Fruit fly (Drosophila melanogaster) whole organism, embryonic: Measurements from ENCODE around the gene CheB38b.

Experiments used
- CG10654 ChIP-seq: fragments of 200-800 bp; sonication (Bioruptor generic); optimal IDR thresholded peaks from 2 replicates; lab custom pipeline; 2016; ENCODE audit warnings: missing biosample characterization, missing genetic modification characterization
- CG11456 ChIP-seq: fragments of 200-800 bp; sonication (Bioruptor generic); IDR thresholded peaks from 3 replicates; pipeline ENCODE4 v1.3.6; 2022; ENCODE audit warnings: missing biosample characterization, missing genetic modification characterization
- CG12155 ChIP-seq: fragments of 200-800 bp; sonication (Bioruptor generic); optimal IDR thresholded peaks from 3 replicates; lab custom pipeline; 2016; ENCODE audit warnings: missing biosample characterization, missing genetic modification characterization
- CG12236 ChIP-seq: fragments of 200-800 bp; sonication (Bioruptor generic); optimal IDR thresholded peaks from 2 replicates; lab custom pipeline; 2016; ENCODE audit warnings: missing biosample characterization, missing genetic modification characterization
- CG16813 ChIP-seq: fragments of 200-800 bp; sonication (Bioruptor generic); IDR thresholded peaks from 3 replicates; pipeline ENCODE4 v1.3.6; 2022; ENCODE audit warnings: missing biosample characterization, missing genetic modification characterization; ENCODE audit not compliant: partially characterized antibody
- CG1832 ChIP-seq: fragments of 200-800 bp; sonication (Bioruptor generic); optimal IDR thresholded peaks from 2 replicates; lab custom pipeline; 2017; ENCODE audit warnings: missing biosample characterization, mild to moderate bottlenecking, missing genetic modification characterization, inconsistent platforms
- CG2129 ChIP-seq: fragments of 200-800 bp; sonication (Bioruptor generic); IDR thresholded peaks from 2 replicates; pipeline ENCODE4 v1.3.6; 2022; ENCODE audit warnings: missing biosample characterization, missing genetic modification characterization; ENCODE audit not compliant: partially characterized antibody
- CG31224 ChIP-seq: fragments of 200-800 bp; sonication (Bioruptor generic); IDR thresholded peaks from 2 replicates; pipeline ENCODE4 v1.3.6; 2022; ENCODE audit warnings: missing biosample characterization, missing genetic modification characterization
- CG32532 ChIP-seq: fragments of 200-800 bp; sonication (Bioruptor generic); IDR thresholded peaks from 2 replicates; pipeline ENCODE4 v1.3.6; 2022; ENCODE audit warnings: missing biosample characterization, missing genetic modification characterization
- CG4424 ChIP-seq: fragments of 200-800 bp; sonication (Bioruptor generic); optimal IDR thresholded peaks from 3 replicates; lab custom pipeline; 2016; ENCODE audit warnings: missing biosample characterization, missing genetic modification characterization
- CG4820 ChIP-seq: fragments of 200-800 bp; sonication (Bioruptor generic); optimal IDR thresholded peaks from 3 replicates; lab custom pipeline; 2016; ENCODE audit warnings: missing biosample characterization, missing genetic modification characterization
- CG6854 ChIP-seq: fragments of 200-800 bp; sonication (Bioruptor generic); optimal IDR thresholded peaks from 3 replicates; lab custom pipeline; 2017; ENCODE audit warnings: missing biosample characterization, mild to moderate bottlenecking, missing genetic modification characterization
- CG8290 ChIP-seq, 3 experiments: fragments of 200-800 bp; sonication (Bioruptor generic); optimal IDR thresholded peaks; 2 replicates each; lab custom pipeline; 2016 to 2019; ENCODE audit warnings: missing biosample characterization in 3 of 3, missing genetic modification characterization in 3 of 3, mild to moderate bottlenecking in 2 of 3, moderate library complexity in 1 of 3
- CG9437 ChIP-seq: fragments of 200-800 bp; sonication (Bioruptor generic); optimal IDR thresholded peaks from 2 replicates; lab custom pipeline; 2018; ENCODE audit warnings: missing biosample characterization, mild to moderate bottlenecking, missing genetic modification characterization
- CG9797 ChIP-seq: fragments of 200-800 bp; sonication (Bioruptor generic); optimal IDR thresholded peaks from 3 replicates; lab custom pipeline; 2018; ENCODE audit warnings: missing biosample characterization, mild to moderate bottlenecking, missing genetic modification characterization
- CG9932 ChIP-seq: fragments of 200-800 bp; sonication (Bioruptor generic); IDR thresholded peaks from 2 replicates; pipeline ENCODE4 v1.3.6; 2022; ENCODE audit warnings: missing biosample characterization, missing genetic modification characterization
- CkIIα-i1 ChIP-seq: fragments of 200-800 bp; sonication (Bioruptor generic); IDR thresholded peaks from 2 replicates; pipeline ENCODE4 v1.3.6; 2022; ENCODE audit warnings: missing biosample characterization, missing genetic modification characterization
- Dad ChIP-seq: fragments of 200-800 bp; sonication (Bioruptor generic); optimal IDR thresholded peaks from 3 replicates; lab custom pipeline; 2016; ENCODE audit warnings: missing biosample characterization, missing genetic modification characterization
- Drgx ChIP-seq: fragments of 200-800 bp; sonication (Bioruptor generic); IDR thresholded peaks from 2 replicates; pipeline ENCODE4 v1.3.6; 2022; ENCODE audit warnings: missing biosample characterization, missing genetic modification characterization
- HLH4C ChIP-seq: fragments of 200-800 bp; sonication (Bioruptor generic); IDR thresholded peaks from 3 replicates; pipeline ENCODE4 v1.3.6; 2022; ENCODE audit warnings: missing biosample characterization, missing genetic modification characterization; ENCODE audit not compliant: partially characterized antibody
- HmgZ ChIP-seq: fragments of 200-800 bp; sonication (Bioruptor generic); optimal IDR thresholded peaks from 2 replicates; lab custom pipeline; 2018; ENCODE audit warnings: missing biosample characterization, mild to moderate bottlenecking, missing genetic modification characterization
- NC2β ChIP-seq: fragments of 200-800 bp; sonication (Bioruptor generic); optimal IDR thresholded peaks from 2 replicates; lab custom pipeline; 2016; ENCODE audit warnings: missing biosample characterization, missing genetic modification characterization
- Nf-YC ChIP-seq: fragments of 200-800 bp; optimal IDR thresholded peaks from 3 replicates; lab custom pipeline; 2019; ENCODE audit warnings: missing biosample characterization, mild to moderate bottlenecking, missing genetic modification characterization, moderate library complexity
- Ravus ChIP-seq: fragments of 200-800 bp; sonication (Bioruptor generic); IDR thresholded peaks from 2 replicates; pipeline ENCODE4 v1.3.6; 2022; ENCODE audit warnings: missing biosample characterization, missing genetic modification characterization
- Spps ChIP-seq: fragments of 200-800 bp; sonication (Bioruptor generic); optimal IDR thresholded peaks from 2 replicates; lab custom pipeline; 2018; ENCODE audit warnings: missing biosample characterization, mild to moderate bottlenecking, missing genetic modification characterization
- Stat92E ChIP-seq, 3 experiments: fragments of >200 bp in 2 of 3; fragments of 200-800 bp in 1 of 3; sonication (Bioruptor generic) in 1 of 3; optimal IDR thresholded peaks; 2 replicates each; lab custom pipeline; 2017 to 2019; ENCODE audit warnings: missing biosample characterization in 3 of 3, missing genetic modification characterization in 3 of 3, mild to moderate bottlenecking in 1 of 3, moderate library complexity in 1 of 3
- Taf1 ChIP-seq: fragments of 200-800 bp; sonication (Bioruptor generic); IDR thresholded peaks from 2 replicates; pipeline ENCODE4 v1.3.6; 2022; ENCODE audit warnings: missing biosample characterization, missing genetic modification characterization
- Vsx1 ChIP-seq: fragments of 200-800 bp; sonication (Bioruptor generic); optimal IDR thresholded peaks from 2 replicates; lab custom pipeline; 2017; ENCODE audit warnings: missing biosample characterization, mild to moderate bottlenecking, missing genetic modification characterization, missing genetic modification reagents
- bowl ChIP-seq: fragments of 200-800 bp; sonication (Bioruptor generic); IDR thresholded peaks from 2 replicates; pipeline ENCODE4 v1.3.6; 2022; ENCODE audit warnings: missing biosample characterization, missing genetic modification characterization
- eyg ChIP-seq: fragments of 200-800 bp; sonication (Bioruptor generic); optimal IDR thresholded peaks from 3 replicates; lab custom pipeline; 2016; ENCODE audit warnings: missing biosample characterization, missing genetic modification characterization
- fd64A ChIP-seq: fragments of 200-800 bp; sonication (Bioruptor generic); optimal IDR thresholded peaks from 3 replicates; lab custom pipeline; 2018; ENCODE audit warnings: missing biosample characterization, mild to moderate bottlenecking, missing genetic modification characterization
- gcm ChIP-seq: fragments of 200-800 bp; sonication (Bioruptor generic); optimal IDR thresholded peaks from 2 replicates; lab custom pipeline; 2019; ENCODE audit warnings: missing biosample characterization, mild to moderate bottlenecking, missing genetic modification characterization, moderate library complexity
- hkb ChIP-seq, 2 experiments: fragments of 200-800 bp in 1 of 2; fragments of >200 bp in 1 of 2; sonication (Bioruptor generic) in 1 of 2; IDR thresholded peaks in 1 of 2; optimal IDR thresholded peaks in 1 of 2; 2 replicates each; pipeline versions ENCODE4 v1.3.6 to Lab custom; 2017 to 2022; ENCODE audit warnings: missing biosample characterization in 1 of 2, missing genetic modification characterization in 1 of 2
- kah ChIP-seq: fragments of 200-800 bp; sonication (Bioruptor generic); optimal IDR thresholded peaks from 2 replicates; lab custom pipeline; 2018; ENCODE audit warnings: missing biosample characterization, mild to moderate bottlenecking, missing genetic modification characterization
- kay ChIP-seq: fragments of 200-800 bp; sonication (Bioruptor generic); optimal IDR thresholded peaks from 2 replicates; lab custom pipeline; 2016; ENCODE audit warnings: missing biosample characterization, missing genetic modification characterization
- kni ChIP-seq: fragments of 200-800 bp; sonication (Bioruptor generic); optimal IDR thresholded peaks from 3 replicates; lab custom pipeline; 2017; ENCODE audit warnings: mild to moderate bottlenecking, missing biosample characterization, missing genetic modification reagents, missing genetic modification characterization
- mld ChIP-seq: fragments of 200-800 bp; sonication (Bioruptor generic); IDR thresholded peaks from 3 replicates; pipeline ENCODE4 v1.3.6; 2022; ENCODE audit warnings: missing biosample characterization, missing genetic modification characterization; ENCODE audit not compliant: partially characterized antibody
- nau ChIP-seq: fragments of 200-800 bp; sonication (Bioruptor generic); optimal IDR thresholded peaks from 3 replicates; lab custom pipeline; 2017; ENCODE audit warnings: missing biosample characterization, mild to moderate bottlenecking, missing genetic modification characterization, missing genetic modification reagents
- pan ChIP-seq, 4 experiments: fragments of >200 bp in 3 of 4; fragments of 200-800 bp in 1 of 4; sonication (Bioruptor generic) in 1 of 4; optimal IDR thresholded peaks in 3 of 4; IDR thresholded peaks in 1 of 4; 2 replicates each; pipeline versions ENCODE4 v1.3.6 to Lab custom; 2017 to 2022; ENCODE audit warnings: missing biosample characterization in 2 of 4, missing genetic modification characterization in 2 of 4, mixed read lengths in 1 of 4
- phol ChIP-seq: fragments of 200-800 bp; sonication (Bioruptor generic); optimal IDR thresholded peaks from 3 replicates; lab custom pipeline; 2018; ENCODE audit warnings: missing biosample characterization, mild to moderate bottlenecking, missing genetic modification characterization, moderate library complexity
- pum ChIP-seq: fragments of 200-800 bp; sonication (Bioruptor generic); optimal IDR thresholded peaks from 2 replicates; lab custom pipeline; 2016; ENCODE audit warnings: missing biosample characterization, missing genetic modification characterization
- ranshi ChIP-seq: fragments of 200-800 bp; sonication (Bioruptor generic); IDR thresholded peaks from 2 replicates; pipeline ENCODE4 v1.3.6; 2022; ENCODE audit warnings: missing biosample characterization, missing genetic modification characterization
- sens-2 ChIP-seq: fragments of 200-800 bp; sonication (Bioruptor generic); IDR thresholded peaks from 2 replicates; pipeline ENCODE4 v1.3.6; 2022; ENCODE audit warnings: missing biosample characterization, missing genetic modification characterization
- sima ChIP-seq: fragments of 200-800 bp; sonication (Bioruptor generic); optimal IDR thresholded peaks from 2 replicates; lab custom pipeline; 2016; ENCODE audit warnings: missing biosample characterization, missing genetic modification characterization
- sna ChIP-seq: fragments of 200-800 bp; sonication (Bioruptor generic); IDR thresholded peaks from 2 replicates; pipeline ENCODE4 v1.3.6; 2022; ENCODE audit warnings: missing biosample characterization, missing genetic modification characterization; ENCODE audit not compliant: partially characterized antibody
- sqz ChIP-seq: fragments of 200-800 bp; sonication (Bioruptor generic); optimal IDR thresholded peaks from 3 replicates; lab custom pipeline; 2018; ENCODE audit warnings: missing biosample characterization, mild to moderate bottlenecking, missing genetic modification characterization
- tio ChIP-seq: fragments of 200-800 bp; sonication (Bioruptor generic); optimal IDR thresholded peaks from 2 replicates; lab custom pipeline; 2017; ENCODE audit warnings: missing biosample characterization, missing genetic modification characterization, inconsistent platforms
- wdn ChIP-seq: fragments of 200-800 bp; sonication (Bioruptor generic); IDR thresholded peaks from 2 replicates; pipeline ENCODE4 v1.3.6; 2022; ENCODE audit warnings: missing biosample characterization, missing genetic modification characterization

Gene CheB38b

DNA sequence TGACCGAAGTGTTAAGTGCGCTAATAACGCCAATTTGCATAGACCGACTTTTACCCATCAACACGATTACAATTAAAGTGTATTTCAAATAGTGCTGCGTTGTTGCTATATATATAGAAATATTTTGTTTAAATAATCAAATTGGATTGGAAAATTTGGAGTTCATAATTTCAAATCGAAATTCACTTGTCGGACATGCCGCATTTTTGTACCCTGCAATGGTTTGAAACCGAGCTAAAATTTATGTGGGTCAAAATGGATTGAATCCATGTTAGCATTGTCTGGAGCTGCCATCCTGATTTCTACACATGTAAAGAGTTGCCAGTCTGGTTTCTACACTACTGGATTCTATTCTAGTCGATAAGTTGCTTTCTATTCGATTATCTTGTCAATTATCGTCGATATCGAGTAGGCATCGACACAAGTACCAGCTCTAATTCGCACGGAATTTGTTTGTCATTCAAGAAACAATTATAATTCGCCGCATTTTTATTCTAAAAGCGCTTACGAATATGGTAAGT, 29.7 kb downstream of the CheB38b start, which contains the start of gene Pomp (continued):
- TF ChIP-seq CG12236 (GFP tag; lab: Kevin White, UChicago) (no peak), CkIIα-i1 (0 out of 2 replicates have a peak, but pooled peaks have one; percentile 41), sima (GFP tag; lab: Kevin White, UChicago) (no peak), CG11456 (peak; percentile 90), pan (optimal IDR thresholded peaks at IDR 0.05; lab: Kevin White, UChicago) (peak in 1 of 2 experiments; percentile 5), pan (GFP tag; optimal IDR thresholded peaks at IDR 0.05 in 1 of 2, IDR thresholded peaks at IDR 0.05 in 1 of 2) (peak in 1 of 2 experiments; percentile 91), Ravus (GFP tag; lab: Robert Waterston, UW) (peak; percentile 31), mld (GFP tag; lab: Robert Waterston, UW) (no peak), CG8290 (GFP tag; optimal IDR thresholded peaks at IDR 0.05; lab: Kevin White, UChicago) (peak; percentile 63), CG8290 (tag; optimal IDR thresholded peaks at IDR 0.05; lab: Kevin White, UChicago) (peak in 1 of 2 experiments; percentile 83), CG9932 (peak; percentile 85), ranshi (GFP tag; lab: Robert Waterston, UW) (peak; percentile 85), HmgZ (tag; lab: Kevin White, UChicago) (peak; percentile 90), Spps (tag; lab: Kevin White, UChicago) (peak; percentile 73), hkb (optimal IDR thresholded peaks at IDR 0.05; lab: Kevin White, UChicago) (no peak), hkb (GFP tag; IDR thresholded peaks at IDR 0.05; lab: Robert Waterston, UW) (peak; percentile 88), sna (peak; percentile 47; the same call in 1 of the 2 replicates), nau (peak; percentile 69), CG4820 (GFP tag; lab: Kevin White, UChicago) (peak; percentile 78), wdn (peak; percentile 67), NC2β (GFP tag; lab: Kevin White, UChicago) (peak; percentile 37), Stat92E (GFP tag; optimal IDR thresholded peaks at IDR 0.05; lab: Kevin White, UChicago) (peak in 1 of 3 experiments; percentile 47), pum (GFP tag; lab: Kevin White, UChicago) (peak; percentile 47), Nf-YC (tag; lab: Kevin White, UChicago) (peak; percentile 53), CG4424 (GFP tag; lab: Kevin White, UChicago) (peak; percentile 84), CG1832 (no peak), CG12155 (peak; percentile 86), Drgx (GFP tag; lab: Robert Waterston, UW) (peak; percentile 82), sqz (GFP tag; lab: Kevin White, UChicago) (peak; percentile 37), CG10654 (peak; percentile 85), kni (GFP tag; lab: Kevin White, UChicago) (no peak), CG6854 (GFP tag; lab: Kevin White, UChicago) (peak; percentile 67), phol (tag; lab: Kevin White, UChicago) (peak; percentile 90), gcm (peak; percentile 86), fd64A (GFP tag; lab: Kevin White, UChicago) (peak; percentile 48), CG31224 (peak; percentile 79), sens-2 (GFP tag; lab: Robert Waterston, UW) (peak; percentile 65), bowl (GFP tag; lab: Robert Waterston, UW) (peak; percentile 60; the same call in 1 of the 2 replicates), CG9797 (GFP tag; lab: Kevin White, UChicago) (peak; percentile 22), HLH4C (GFP tag; lab: Robert Waterston, UW) (peak; percentile 76), tio (GFP tag; lab: Kevin White, UChicago) (peak; percentile 75), CG32532 (peak; percentile 92), CG9437 (peak; percentile 56), eyg (GFP tag; lab: Kevin White, UChicago) (peak; percentile 2), CG16813 (GFP tag; lab: Robert Waterston, UW) (peak; percentile 66), kah (GFP tag; lab: Kevin White, UChicago) (peak; percentile 60), kay (GFP tag; lab: Kevin White, UChicago) (peak; percentile 70), Taf1 (GFP tag; lab: Robert Waterston, UW) (peak; percentile 44; the same call in 1 of the 2 replicates), Dad (peak; percentile 25), Vsx1 (peak; percentile 81), CG2129 (GFP tag; lab: Robert Waterston, UW) (peak; percentile 15; the same call in 1 of the 2 replicates)
